Fruit fly (Drosophila melanogaster): ENCODE measurements around the gene CG6661.

CG6661 gene

DNA sequence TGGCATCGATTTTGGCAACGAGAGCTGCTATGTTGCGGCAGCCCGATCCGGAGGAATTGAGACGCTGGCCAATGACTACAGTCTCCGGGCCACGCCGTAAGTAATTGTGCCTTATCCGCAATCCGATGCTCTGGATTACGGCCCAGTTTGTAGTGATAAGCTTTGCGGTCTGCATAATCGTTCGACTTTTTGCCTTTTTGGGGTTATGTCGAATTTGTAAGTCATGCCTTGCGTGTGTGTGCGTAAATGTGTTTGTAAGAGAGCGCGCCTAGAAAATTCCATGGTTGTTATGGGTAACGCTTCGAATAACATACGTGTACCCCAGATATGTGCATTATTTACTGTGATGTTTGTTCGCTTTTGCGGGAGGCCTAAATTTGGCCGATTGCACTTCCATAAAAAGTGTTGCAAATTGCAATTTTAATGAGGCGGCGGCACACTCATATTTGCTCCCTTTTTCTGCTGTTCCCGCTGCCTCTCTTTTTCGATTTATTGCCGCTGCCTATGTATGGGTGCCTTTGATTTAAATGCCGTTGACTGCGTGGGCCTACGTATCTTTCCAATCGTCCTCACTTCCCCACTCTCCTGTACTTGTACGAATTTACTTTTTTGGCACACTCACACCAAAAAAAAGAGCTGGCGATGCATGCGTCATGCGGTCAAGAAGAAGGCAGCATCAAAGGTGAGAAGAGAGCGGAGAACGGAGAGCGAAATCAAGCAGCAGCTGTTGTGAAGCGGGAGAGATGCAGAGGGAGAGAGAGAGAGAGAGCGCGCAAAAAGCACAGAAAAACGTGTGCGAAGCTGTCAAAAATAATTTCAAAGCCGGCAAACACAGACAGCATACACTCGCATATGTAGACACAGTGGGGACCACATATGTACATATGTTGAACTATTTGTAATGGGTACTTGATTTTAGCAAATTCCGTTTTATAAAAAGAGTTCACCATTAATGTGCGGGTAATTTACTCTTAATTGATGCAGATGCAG is 3.4 kb downstream of the CG6661 start (continued):
- TF ChIP-seq CG3065 (GFP tag; optimal IDR thresholded peaks at IDR 0.05), result no peak
- no peak for TF ChIP-seq ara (GFP tag; IDR thresholded peaks at IDR 0.05)
- TF ChIP-seq Awh (GFP tag; IDR thresholded peaks at IDR 0.05), result peak; percentile 11; the same call in 1 of the 2 replicates
- TF ChIP-seq nau (GFP tag; optimal IDR thresholded peaks at IDR 0.05), result no peak
- no peak for TF ChIP-seq CG10979 (tag; optimal IDR thresholded peaks at IDR 0.05)
- TF ChIP-seq Oaz (GFP tag; IDR thresholded peaks at IDR 0.05), result no peak
- TF ChIP-seq Bgb (GFP tag; IDR thresholded peaks at IDR 0.05; ENCODE audit: partially characterized antibody), result no peak
- no peak for TF ChIP-seq ems (GFP tag; optimal IDR thresholded peaks at IDR 0.05)
- TF ChIP-seq ash1 (GFP tag; optimal IDR thresholded peaks at IDR 0.05), result no peak
- no peak for TF ChIP-seq mld (GFP tag; IDR thresholded peaks at IDR 0.05; ENCODE audit: partially characterized antibody)
- no peak for TF ChIP-seq fu2 (GFP tag; optimal IDR thresholded peaks at IDR 0.05)
- no peak for TF ChIP-seq CG4617 (GFP tag; optimal IDR thresholded peaks at IDR 0.05; ENCODE audit: borderline replicate concordance)
- no peak for TF ChIP-seq vfl (GFP tag; optimal IDR thresholded peaks at IDR 0.05)
- TF ChIP-seq CG17361 (GFP tag; IDR thresholded peaks at IDR 0.05), result no peak
- TF ChIP-seq NFAT (GFP tag; IDR thresholded peaks at IDR 0.05), result peak; percentile 9; the same call in 1 of the 2 replicates
- 0 out of 2 replicates have a peak, but pooled peaks have one; percentile 29 for TF ChIP-seq unc-4 (GFP tag; IDR thresholded peaks at IDR 0.05; ENCODE audit: partially characterized antibody)
- no peak for TF ChIP-seq CG30403 (GFP tag; optimal IDR thresholded peaks at IDR 0.05)
- TF ChIP-seq Doc2 (GFP tag; IDR thresholded peaks at IDR 0.05), result no peak
- TF ChIP-seq B-H1 (GFP tag; IDR thresholded peaks at IDR 0.05), result peak; percentile 17; the same call in 1 of the 3 replicates
- TF ChIP-seq CG6854 (GFP tag; optimal IDR thresholded peaks at IDR 0.05), result no peak
- TF ChIP-seq BEAF-32 (GFP tag; optimal IDR thresholded peaks at IDR 0.05), result no peak
- peak; percentile 94; the same call in 2 of the 3 replicates for TF ChIP-seq CG34422 (GFP tag; IDR thresholded peaks at IDR 0.05)
- no peak for TF ChIP-seq CG2199 (GFP tag; IDR thresholded peaks at IDR 0.05)
- TF ChIP-seq CG18476 (GFP tag; optimal IDR thresholded peaks at IDR 0.05), result no peak
- TF ChIP-seq CG32532 (GFP tag; IDR thresholded peaks at IDR 0.05), result peak; percentile 31; the same call in 1 of the 2 replicates
- TF ChIP-seq CG7786 (GFP tag; optimal IDR thresholded peaks at IDR 0.05), result no peak
- TF ChIP-seq phol (tag; optimal IDR thresholded peaks at IDR 0.05), result no peak
- TF ChIP-seq CoRest (tag; optimal IDR thresholded peaks at IDR 0.05), result no peak
- TF ChIP-seq zen (tag; optimal IDR thresholded peaks at IDR 0.05), result no peak
- peak; percentile 31; the same call in 1 of the 2 replicates for TF ChIP-seq CG32767 (GFP tag; IDR thresholded peaks at IDR 0.05)
- no peak for TF ChIP-seq ttk (GFP tag; IDR thresholded peaks at IDR 0.05)
- no peak for TF ChIP-seq CG10565 (GFP tag; optimal IDR thresholded peaks at IDR 0.05)
- no peak for TF ChIP-seq HLH4C (GFP tag; IDR thresholded peaks at IDR 0.05; ENCODE audit: partially characterized antibody)
- TF ChIP-seq HmgZ (tag; optimal IDR thresholded peaks at IDR 0.05), result peak; percentile 35
- no peak for TF ChIP-seq gem (tag; optimal IDR thresholded peaks at IDR 0.05)
- TF ChIP-seq ftz-f1 (GFP tag; optimal IDR thresholded peaks at IDR 0.05), result no peak
- peak; percentile 35 for TF ChIP-seq kah (GFP tag; optimal IDR thresholded peaks at IDR 0.05)
- no peak for TF ChIP-seq tin (GFP tag; optimal IDR thresholded peaks at IDR 0.05)
- TF ChIP-seq Taf1 (GFP tag; IDR thresholded peaks at IDR 0.05), result no peak
- TF ChIP-seq nmo (GFP tag; optimal IDR thresholded peaks at IDR 0.05), result no peak
- no peak for TF ChIP-seq CG18599 (GFP tag; optimal IDR thresholded peaks at IDR 0.05)
- no peak for TF ChIP-seq CG11398 (GFP tag; optimal IDR thresholded peaks at IDR 0.05)
- TF ChIP-seq gcm (GFP tag; optimal IDR thresholded peaks at IDR 0.05), result no peak
- no peak for TF ChIP-seq gsb (GFP tag; IDR thresholded peaks at IDR 0.05)
- TF ChIP-seq CG9797 (GFP tag; optimal IDR thresholded peaks at IDR 0.05), result no peak
- peak in 1 of 2 experiments; percentile 2 for TF ChIP-seq insv (GFP tag; optimal IDR thresholded peaks at IDR 0.05)
- TF ChIP-seq Rx (GFP tag; IDR thresholded peaks at IDR 0.05), result no peak
- TF ChIP-seq CG5180 (GFP tag; optimal IDR thresholded peaks at IDR 0.05), result no peak
